Fruit fly (Drosophila melanogaster) whole organism, embryonic: ENCODE results near the gene frm.
A peak's percentile ranks its signal among the peaks of the same experiment; 100 is the strongest.

ENCODE experiments used
- B-H2 ChIP-seq: fragments of 200-800 bp; sonication (Bioruptor generic); optimal IDR thresholded peaks from 2 replicates; lab custom pipeline; 2018; ENCODE audit warnings: missing biosample characterization, mild to moderate bottlenecking, missing genetic modification characterization
- CG10543 ChIP-seq: fragments of 200-800 bp; sonication (Bioruptor generic); optimal IDR thresholded peaks from 3 replicates; lab custom pipeline; 2017; ENCODE audit warnings: missing biosample characterization, mild to moderate bottlenecking, missing genetic modification characterization, moderate library complexity
- CG12071 ChIP-seq: fragments of 200-800 bp; sonication (Bioruptor generic); optimal IDR thresholded peaks from 3 replicates; lab custom pipeline; 2018; ENCODE audit warnings: missing biosample characterization, mild to moderate bottlenecking, missing genetic modification characterization
- CG12744 ChIP-seq: fragments of 200-800 bp; sonication (Bioruptor generic); optimal IDR thresholded peaks from 2 replicates; lab custom pipeline; 2016; ENCODE audit warnings: missing biosample characterization, missing genetic modification characterization
- CG12769 ChIP-seq: fragments of 200-800 bp; sonication (Bioruptor generic); optimal IDR thresholded peaks from 2 replicates; lab custom pipeline; 2019; ENCODE audit warnings: missing biosample characterization, mild to moderate bottlenecking, missing genetic modification characterization, moderate library complexity
- CG17385 ChIP-seq: fragments of 200-800 bp; sonication (Bioruptor generic); optimal IDR thresholded peaks from 3 replicates; lab custom pipeline; 2018; ENCODE audit warnings: missing biosample characterization, mild to moderate bottlenecking, missing genetic modification characterization
- CG18599 ChIP-seq: fragments of 200-800 bp; sonication (Bioruptor generic); optimal IDR thresholded peaks from 3 replicates; lab custom pipeline; 2017; ENCODE audit warnings: missing biosample characterization, missing genetic modification characterization, mild to moderate bottlenecking, moderate library complexity, missing genetic modification reagents
- CG2875 ChIP-seq: fragments of 200-800 bp; sonication (Bioruptor generic); optimal IDR thresholded peaks from 2 replicates; lab custom pipeline; 2017; ENCODE audit warnings: missing biosample characterization, mild to moderate bottlenecking, missing genetic modification characterization, missing genetic modification reagents
- CG30403 ChIP-seq: fragments of 200-800 bp; sonication (Bioruptor generic); optimal IDR thresholded peaks from 3 replicates; lab custom pipeline; 2016; ENCODE audit warnings: missing biosample characterization, missing genetic modification characterization
- CG31224 ChIP-seq: fragments of 200-800 bp; sonication (Bioruptor generic); IDR thresholded peaks from 2 replicates; pipeline ENCODE4 v1.3.6; 2022; ENCODE audit warnings: missing biosample characterization, missing genetic modification characterization
- CG32532 ChIP-seq: fragments of 200-800 bp; sonication (Bioruptor generic); IDR thresholded peaks from 2 replicates; pipeline ENCODE4 v1.3.6; 2022; ENCODE audit warnings: missing biosample characterization, missing genetic modification characterization
- CG4854 ChIP-seq: fragments of 200-800 bp; sonication (Bioruptor generic); optimal IDR thresholded peaks from 2 replicates; lab custom pipeline; 2016; ENCODE audit warnings: missing biosample characterization, missing genetic modification characterization, inconsistent platforms
- CG6175 ChIP-seq: fragments of 200-800 bp; sonication (Bioruptor generic); IDR thresholded peaks from 3 replicates; pipeline ENCODE4 v1.3.6; 2022; ENCODE audit warnings: missing biosample characterization, missing genetic modification characterization
- CG6254 ChIP-seq: fragments of 200-800 bp; sonication (Bioruptor generic); optimal IDR thresholded peaks from 3 replicates; lab custom pipeline; 2017; ENCODE audit warnings: mild to moderate bottlenecking, missing biosample characterization, missing genetic modification reagents, missing genetic modification characterization
- CG7357 ChIP-seq: fragments of 200-800 bp; sonication (Bioruptor generic); IDR thresholded peaks from 3 replicates; pipeline ENCODE4 v1.3.6; 2022; ENCODE audit warnings: missing biosample characterization, missing genetic modification characterization
- CG8290 ChIP-seq, 3 experiments: fragments of 200-800 bp; sonication (Bioruptor generic); optimal IDR thresholded peaks; 2 replicates each; lab custom pipeline; 2016 to 2019; ENCODE audit warnings: missing biosample characterization in 3 of 3, missing genetic modification characterization in 3 of 3, mild to moderate bottlenecking in 2 of 3, moderate library complexity in 1 of 3
- CG9609 ChIP-seq: fragments of 200-800 bp; sonication (Bioruptor generic); optimal IDR thresholded peaks from 3 replicates; lab custom pipeline; 2016; ENCODE audit warnings: missing biosample characterization, missing genetic modification characterization
- Deaf1 ChIP-seq: fragments of 200-800 bp; optimal IDR thresholded peaks from 3 replicates; lab custom pipeline; 2019; ENCODE audit warnings: missing biosample characterization, mild to moderate bottlenecking, missing genetic modification characterization, moderate library complexity
- Doc3 ChIP-seq: fragments of 200-800 bp; sonication (Bioruptor generic); IDR thresholded peaks from 3 replicates; pipeline ENCODE4 v1.3.6; 2022; ENCODE audit warnings: missing biosample characterization, missing genetic modification characterization; ENCODE audit not compliant: partially characterized antibody
- ERR ChIP-seq: fragments of 200-800 bp; sonication (Bioruptor generic); optimal IDR thresholded peaks from 2 replicates; lab custom pipeline; 2016; ENCODE audit warnings: missing biosample characterization, missing genetic modification characterization
- Hr78 ChIP-seq, 2 experiments: fragments of 200-800 bp in 1 of 2; fragments of >200 bp in 1 of 2; sonication (Bioruptor generic) in 1 of 2; optimal IDR thresholded peaks; 2 replicates each; lab custom pipeline; 2017 to 2019; ENCODE audit warnings: missing biosample characterization in 2 of 2, missing genetic modification characterization in 2 of 2, mild to moderate bottlenecking in 1 of 2, moderate library complexity in 1 of 2
- MTF-1 ChIP-seq: fragments of 200-800 bp; sonication (Bioruptor generic); optimal IDR thresholded peaks from 2 replicates; lab custom pipeline; 2018; ENCODE audit warnings: missing biosample characterization, mild to moderate bottlenecking, missing genetic modification characterization, borderline replicate concordance
- Mad ChIP-seq: fragments of 200-800 bp; sonication (Bioruptor generic); optimal IDR thresholded peaks from 2 replicates; lab custom pipeline; 2016; ENCODE audit warnings: missing biosample characterization, missing genetic modification characterization
- Med ChIP-seq: fragments of 200-800 bp; sonication (Bioruptor generic); peaks from one replicate; lab custom pipeline; 2016; ENCODE audit warnings: missing biosample characterization, missing genetic modification characterization, mild to moderate bottlenecking, inconsistent platforms, moderate library complexity
- Nf-YA ChIP-seq: fragments of 200-800 bp; sonication (Bioruptor generic); IDR thresholded peaks from 2 replicates; pipeline ENCODE4 v1.3.6; 2022; ENCODE audit warnings: missing biosample characterization, missing genetic modification characterization
- Sin3A ChIP-seq: fragments of >200 bp; optimal IDR thresholded peaks from 2 replicates; lab custom pipeline; 2018
- Sox102F ChIP-seq: fragments of 200-800 bp; sonication (Bioruptor generic); optimal IDR thresholded peaks from 2 replicates; lab custom pipeline; 2018; ENCODE audit warnings: missing biosample characterization, mild to moderate bottlenecking, missing genetic modification characterization, moderate library complexity
- ap ChIP-seq: fragments of 200-800 bp; sonication (Bioruptor generic); IDR thresholded peaks from 2 replicates; pipeline ENCODE4 v1.3.6; 2022; ENCODE audit warnings: missing biosample characterization, missing genetic modification characterization
- chinmo ChIP-seq: fragments of 200-800 bp; sonication (Bioruptor generic); IDR thresholded peaks from 4 replicates; pipeline ENCODE4 v1.3.6; 2022; ENCODE audit warnings: missing biosample characterization, missing genetic modification characterization; ENCODE audit not compliant: partially characterized antibody
- dan ChIP-seq: fragments of 200-800 bp; sonication (Bioruptor generic); IDR thresholded peaks from 2 replicates; pipeline ENCODE4 v1.3.6; 2022; ENCODE audit warnings: missing biosample characterization, missing genetic modification characterization
- danr ChIP-seq: fragments of 200-800 bp; sonication (Bioruptor generic); IDR thresholded peaks from 2 replicates; pipeline ENCODE4 v1.3.6; 2022; ENCODE audit warnings: missing biosample characterization, missing genetic modification characterization
- dmrt11E ChIP-seq: fragments of 200-800 bp; sonication (Bioruptor generic); optimal IDR thresholded peaks from 3 replicates; lab custom pipeline; 2018; ENCODE audit warnings: missing biosample characterization, mild to moderate bottlenecking, missing genetic modification characterization, moderate library complexity
- ftz-f1 ChIP-seq: fragments of 200-800 bp; sonication (Bioruptor generic); optimal IDR thresholded peaks from 2 replicates; lab custom pipeline; 2016; ENCODE audit warnings: missing biosample characterization, missing genetic modification characterization
- her ChIP-seq: fragments of 200-800 bp; sonication (Bioruptor generic); optimal IDR thresholded peaks from 2 replicates; lab custom pipeline; 2016; ENCODE audit warnings: missing biosample characterization, missing genetic modification characterization
- jumu ChIP-seq: fragments of 200-800 bp; sonication (Bioruptor generic); optimal IDR thresholded peaks from 3 replicates; lab custom pipeline; 2016; ENCODE audit warnings: missing biosample characterization, missing genetic modification characterization
- kah ChIP-seq: fragments of 200-800 bp; sonication (Bioruptor generic); optimal IDR thresholded peaks from 2 replicates; lab custom pipeline; 2018; ENCODE audit warnings: missing biosample characterization, mild to moderate bottlenecking, missing genetic modification characterization
- knrl ChIP-seq: fragments of 200-800 bp; sonication (Bioruptor generic); IDR thresholded peaks from 3 replicates; pipeline ENCODE4 v1.3.6; 2022; ENCODE audit warnings: missing biosample characterization, missing genetic modification characterization; ENCODE audit not compliant: partially characterized antibody
- lab ChIP-seq: fragments of 200-800 bp; sonication (Bioruptor generic); optimal IDR thresholded peaks from 3 replicates; lab custom pipeline; 2017; ENCODE audit warnings: missing biosample characterization, missing genetic modification characterization, mild to moderate bottlenecking, moderate library complexity, missing genetic modification reagents
- lilli ChIP-seq: fragments of 200-800 bp; sonication (Bioruptor generic); optimal IDR thresholded peaks from 3 replicates; lab custom pipeline; 2016; ENCODE audit warnings: missing biosample characterization, missing genetic modification characterization
- lov ChIP-seq, 2 experiments: fragments of 200-800 bp in 1 of 2; fragments of >200 bp in 1 of 2; sonication (Bioruptor generic) in 1 of 2; IDR thresholded peaks in 1 of 2; optimal IDR thresholded peaks in 1 of 2; 2 replicates in 1 of 2; 3 replicates in 1 of 2; pipeline versions ENCODE4 v1.3.6 to Lab custom; 2017 to 2022; ENCODE audit warnings: missing biosample characterization in 1 of 2, missing genetic modification characterization in 1 of 2
- mirr ChIP-seq: fragments of 200-800 bp; sonication (Bioruptor generic); optimal IDR thresholded peaks from 3 replicates; lab custom pipeline; 2018; ENCODE audit warnings: missing biosample characterization, mild to moderate bottlenecking, missing genetic modification characterization
- phol ChIP-seq: fragments of 200-800 bp; sonication (Bioruptor generic); optimal IDR thresholded peaks from 3 replicates; lab custom pipeline; 2018; ENCODE audit warnings: missing biosample characterization, mild to moderate bottlenecking, missing genetic modification characterization, moderate library complexity
- psq ChIP-seq: fragments of 200-800 bp; sonication (Bioruptor generic); optimal IDR thresholded peaks from 2 replicates; lab custom pipeline; 2017; ENCODE audit warnings: missing biosample characterization, missing genetic modification characterization
- sd ChIP-seq: fragments of 200-800 bp; sonication (Bioruptor generic); optimal IDR thresholded peaks from 3 replicates; lab custom pipeline; 2018; ENCODE audit warnings: missing biosample characterization, mild to moderate bottlenecking, missing genetic modification characterization, moderate library complexity
- seq ChIP-seq: fragments of 200-800 bp; sonication (Bioruptor generic); IDR thresholded peaks from 2 replicates; pipeline ENCODE4 v1.3.6; 2022; ENCODE audit warnings: missing biosample characterization, missing genetic modification characterization
- sna ChIP-seq: fragments of 200-800 bp; sonication (Bioruptor generic); IDR thresholded peaks from 2 replicates; pipeline ENCODE4 v1.3.6; 2022; ENCODE audit warnings: missing biosample characterization, missing genetic modification characterization; ENCODE audit not compliant: partially characterized antibody
- sug ChIP-seq: fragments of 200-800 bp; optimal IDR thresholded peaks from 2 replicates; lab custom pipeline; 2019; ENCODE audit warnings: missing biosample characterization, mild to moderate bottlenecking, missing genetic modification characterization, moderate library complexity
- tgo ChIP-seq: fragments of 200-800 bp; sonication (Bioruptor generic); IDR thresholded peaks from 3 replicates; pipeline ENCODE4 v1.3.6; 2022; ENCODE audit warnings: missing biosample characterization, missing genetic modification characterization
- zfh1 ChIP-seq: fragments of 200-800 bp; sonication (Bioruptor generic); IDR thresholded peaks from 3 replicates; pipeline ENCODE4 v1.3.6; 2022; ENCODE audit warnings: missing biosample characterization, missing genetic modification characterization

Gene frm

dm6 chr3L:5569724-5570123, 18.8 kb upstream of the frm start (continued):
- TF ChIP-seq MTF-1 (GFP tag; lab: Kevin White, UChicago) = no peak
- peak; percentile 45 for TF ChIP-seq CG10543
- TF ChIP-seq lilli (GFP tag; lab: Kevin White, UChicago) = no peak
- no peak for TF ChIP-seq sug
- no peak for TF ChIP-seq CG18599 (GFP tag; lab: Kevin White, UChicago)
- no peak for TF ChIP-seq Doc3 (GFP tag; lab: Robert Waterston, UW)
- TF ChIP-seq sd = peak; percentile 50
- TF ChIP-seq dmrt11E (tag; lab: Kevin White, UChicago) = no peak
- no peak for TF ChIP-seq Sox102F
- TF ChIP-seq ftz-f1 (GFP tag; lab: Kevin White, UChicago) = no peak
- TF ChIP-seq mirr (GFP tag; lab: Kevin White, UChicago) = peak; percentile 29
- TF ChIP-seq tgo (GFP tag; lab: Robert Waterston, UW) = no peak
- no peak for TF ChIP-seq ERR (GFP tag; lab: Kevin White, UChicago)
- no peak for TF ChIP-seq knrl (GFP tag; lab: Robert Waterston, UW)
- TF ChIP-seq CG9609 (GFP tag; lab: Kevin White, UChicago) = no peak
- TF ChIP-seq lab (GFP tag; lab: Kevin White, UChicago) = no peak
- TF ChIP-seq CG30403 (GFP tag; lab: Kevin White, UChicago) = no peak
- no peak for TF ChIP-seq Sin3A (lab: Kevin White, UChicago)
- TF ChIP-seq psq (GFP tag; lab: Kevin White, UChicago) = no peak
- no peak for TF ChIP-seq CG7357 (GFP tag; lab: Robert Waterston, UW)
- TF ChIP-seq CG8290 (GFP tag; optimal IDR thresholded peaks at IDR 0.05; lab: Kevin White, UChicago) = no peak
- TF ChIP-seq CG8290 (tag; optimal IDR thresholded peaks at IDR 0.05; lab: Kevin White, UChicago) = peak in 1 of 2 experiments; percentile 24
- TF ChIP-seq seq (GFP tag; lab: Robert Waterston, UW) = no peak
- peak in 1 of 2 experiments; percentile 4 for TF ChIP-seq Hr78 (GFP tag; optimal IDR thresholded peaks at IDR 0.05; lab: Kevin White, UChicago)
- no peak for TF ChIP-seq CG4854 (GFP tag; lab: Kevin White, UChicago)
- TF ChIP-seq CG6175 (GFP tag; lab: Robert Waterston, UW) = 0 out of 3 replicates have a peak, but pooled peaks have one; percentile 10
- peak; percentile 31 for TF ChIP-seq B-H2 (GFP tag; lab: Kevin White, UChicago)
- no peak for TF ChIP-seq CG31224 (GFP tag; lab: Robert Waterston, UW)
- TF ChIP-seq, all 482 proteins: peak for 17

dm6 chr3L:5568361-5568760, 17.4 kb upstream of the frm start:
- no peak for TF ChIP-seq lov (optimal IDR thresholded peaks at IDR 0.05; lab: Kevin White, UChicago)
- no peak for TF ChIP-seq lov (GFP tag; IDR thresholded peaks at IDR 0.05; lab: Robert Waterston, UW)
- TF ChIP-seq sna = no peak
- TF ChIP-seq Med = peak; percentile 36
- TF ChIP-seq phol = no peak
- TF ChIP-seq CG12071 (GFP tag; lab: Kevin White, UChicago) = no peak
- no peak for TF ChIP-seq kah (GFP tag; lab: Kevin White, UChicago)
- no peak for TF ChIP-seq CG17385 (GFP tag; lab: Kevin White, UChicago)
- TF ChIP-seq Mad = no peak
- TF ChIP-seq danr (GFP tag; lab: Robert Waterston, UW) = no peak
- TF ChIP-seq Nf-YA (GFP tag; lab: Robert Waterston, UW) = peak; percentile 37; the same call in 1 of the 2 replicates
- no peak for TF ChIP-seq CG12744 (GFP tag; lab: Kevin White, UChicago)
- TF ChIP-seq her (GFP tag; lab: Kevin White, UChicago) = no peak
- TF ChIP-seq CG2875 (GFP tag; lab: Kevin White, UChicago) = no peak
- no peak for TF ChIP-seq CG4854 (GFP tag; lab: Kevin White, UChicago)
- no peak for TF ChIP-seq CG12769 (tag; lab: Kevin White, UChicago)
- no peak for TF ChIP-seq ap (GFP tag; lab: Robert Waterston, UW)
- no peak for TF ChIP-seq Deaf1 (tag; lab: Kevin White, UChicago)
- no peak for TF ChIP-seq zfh1 (GFP tag; lab: Robert Waterston, UW)
- no peak for TF ChIP-seq dan
- TF ChIP-seq chinmo = 0 out of 4 replicates have a peak, but pooled peaks have one; percentile 37
- TF ChIP-seq jumu = no peak
- no peak for TF ChIP-seq CG6254
- TF ChIP-seq CG32532 (GFP tag; lab: Robert Waterston, UW) = 0 out of 2 replicates have a peak, but pooled peaks have one; percentile 17
